2 fruit fly cellular contexts compared by ENCODE assay signal in the genomic region with DNA sequence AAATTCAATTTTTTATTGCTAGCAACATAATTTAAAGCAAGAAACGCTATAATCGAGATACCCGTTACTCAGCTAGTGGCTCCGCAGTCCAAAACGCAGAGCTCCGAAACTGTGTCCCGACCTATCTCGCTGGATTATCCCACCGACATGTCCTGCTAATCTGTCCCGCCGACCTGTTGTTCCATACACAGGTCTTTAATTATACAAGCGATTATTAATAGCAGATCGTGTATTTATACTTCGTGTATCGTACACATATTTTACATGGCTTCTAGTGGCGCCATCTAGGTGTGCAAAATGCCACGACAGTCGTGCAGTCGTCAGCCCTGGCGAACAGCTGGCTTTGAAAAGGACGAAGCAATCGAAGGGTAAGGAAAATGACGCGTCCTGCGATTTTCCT.
TF ChIP-seq lines count a peak whose summit lies in the region.

CG14321 (plus strand) TSS at position 338 of the 400 bp plus-strand sequence.

- peak; percentile 97 to 99 for TF ChIP-seq CTCF in S2 (optimal IDR thresholded peaks at IDR 0.05; lab: Kevin White, UChicago)
- peak; percentile 95 for TF ChIP-seq CTCF in whole organism, embryonic (GFP tag; optimal IDR thresholded peaks at IDR 0.05; lab: Kevin White, UChicago)

TF ChIP-seq in whole organism, embryonic, 481 proteins besides CTCF, POLR2A, EP300 and RAD21 (continues in another document):
- TF ChIP-seq H15 (GFP tag; IDR thresholded peaks at IDR 0.05; lab: Robert Waterston, UW) (no peak), nerfin-2 (GFP tag; IDR thresholded peaks at IDR 0.05; lab: Robert Waterston, UW; ENCODE audit: partially characterized antibody) (peak; percentile 76), gt (GFP tag; IDR thresholded peaks at IDR 0.05; lab: Robert Waterston, UW) (no peak), caup (GFP tag; optimal IDR thresholded peaks at IDR 0.05; lab: Kevin White, UChicago; ENCODE audit: severe bottlenecking) (no peak), toy (GFP tag; IDR thresholded peaks at IDR 0.05; lab: Robert Waterston, UW) (no peak), CG17328 (GFP tag; IDR thresholded peaks at IDR 0.05; lab: Robert Waterston, UW) (no peak), CG6765 (GFP tag; optimal IDR thresholded peaks at IDR 0.05; lab: Kevin White, UChicago) (no peak), E2f2 (GFP tag; IDR thresholded peaks at IDR 0.05; lab: Robert Waterston, UW) (no peak), Max (GFP tag; optimal IDR thresholded peaks at IDR 0.05; lab: Kevin White, UChicago) (no peak), Hr51 (GFP tag; optimal IDR thresholded peaks at IDR 0.05; lab: Kevin White, UChicago) (no peak), CG34422 (GFP tag; IDR thresholded peaks at IDR 0.05; lab: Robert Waterston, UW) (no peak; the same call in 2 of the 3 replicates), kah (GFP tag; optimal IDR thresholded peaks at IDR 0.05; lab: Kevin White, UChicago) (no peak), NC2β (GFP tag; optimal IDR thresholded peaks at IDR 0.05; lab: Kevin White, UChicago) (no peak), CG13424 (tag; optimal IDR thresholded peaks at IDR 0.05; lab: Kevin White, UChicago) (no peak), CG4854 (GFP tag; optimal IDR thresholded peaks at IDR 0.05; lab: Kevin White, UChicago) (no peak), tx (GFP tag; optimal IDR thresholded peaks at IDR 0.05; lab: Kevin White, UChicago) (no peak), Mrtf (GFP tag; IDR thresholded peaks at IDR 0.05; lab: Robert Waterston, UW) (no peak; the same call in 2 of the 3 replicates), en (GFP tag; optimal IDR thresholded peaks at IDR 0.05; lab: Kevin White, UChicago) (no peak), gem (tag; optimal IDR thresholded peaks at IDR 0.05; lab: Kevin White, UChicago) (no peak), CG3281 (GFP tag; optimal IDR thresholded peaks at IDR 0.05; lab: Kevin White, UChicago) (peak; percentile 5), CG10543 (GFP tag; optimal IDR thresholded peaks at IDR 0.05; lab: Kevin White, UChicago) (no peak), CG12104 (GFP tag; optimal IDR thresholded peaks at IDR 0.05; lab: Kevin White, UChicago) (no peak), her (GFP tag; optimal IDR thresholded peaks at IDR 0.05; lab: Kevin White, UChicago) (no peak), CG15073 (GFP tag; optimal IDR thresholded peaks at IDR 0.05; lab: Kevin White, UChicago) (no peak), ase (GFP tag; IDR thresholded peaks at IDR 0.05; lab: Robert Waterston, UW) (no peak), CG11696 (GFP tag; IDR thresholded peaks at IDR 0.05; lab: Robert Waterston, UW) (no peak), Taf1 (GFP tag; IDR thresholded peaks at IDR 0.05; lab: Robert Waterston, UW) (no peak), bcd (GFP tag; optimal IDR thresholded peaks at IDR 0.05; lab: Kevin White, UChicago) (no peak), CG17802 (tag; optimal IDR thresholded peaks at IDR 0.05; lab: Kevin White, UChicago) (no peak), nau (GFP tag; optimal IDR thresholded peaks at IDR 0.05; lab: Kevin White, UChicago) (no peak), fd64A (GFP tag; optimal IDR thresholded peaks at IDR 0.05; lab: Kevin White, UChicago) (no peak), CG4617 (GFP tag; optimal IDR thresholded peaks at IDR 0.05; lab: Kevin White, UChicago; ENCODE audit: borderline replicate concordance) (no peak), CG3163 (GFP tag; optimal IDR thresholded peaks at IDR 0.05; lab: Kevin White, UChicago) (no peak), CG2678 (tag; optimal IDR thresholded peaks at IDR 0.05; lab: Kevin White, UChicago) (no peak), odd (GFP tag; optimal IDR thresholded peaks at IDR 0.05; lab: Kevin White, UChicago) (no peak), dpn (GFP tag; optimal IDR thresholded peaks at IDR 0.05; lab: Kevin White, UChicago) (no peak), CG7786 (GFP tag; optimal IDR thresholded peaks at IDR 0.05; lab: Kevin White, UChicago) (no peak), CG34224 (GFP tag; IDR thresholded peaks at IDR 0.05; lab: Robert Waterston, UW; ENCODE audit: partially characterized antibody) (peak; percentile 18; the same call in 1 of the 3 replicates), CG13624 (GFP tag; optimal IDR thresholded peaks at IDR 0.05; lab: Kevin White, UChicago) (no peak), tin (GFP tag; optimal IDR thresholded peaks at IDR 0.05; lab: Kevin White, UChicago) (peak; percentile 3), Ravus (GFP tag; IDR thresholded peaks at IDR 0.05; lab: Robert Waterston, UW) (no peak), Ets97D (GFP tag; optimal IDR thresholded peaks at IDR 0.05; lab: Kevin White, UChicago) (peak; percentile 47), Elba2 (GFP tag; optimal IDR thresholded peaks at IDR 0.05; lab: Kevin White, UChicago) (no peak), Sry-δ (GFP tag; optimal IDR thresholded peaks at IDR 0.05; lab: Kevin White, UChicago) (no peak), Dad (GFP tag; optimal IDR thresholded peaks at IDR 0.05; lab: Kevin White, UChicago) (no peak), CG31224 (GFP tag; IDR thresholded peaks at IDR 0.05; lab: Robert Waterston, UW) (no peak), twi (tag; optimal IDR thresholded peaks at IDR 0.05; lab: Kevin White, UChicago) (no peak), bbx (GFP tag; IDR thresholded peaks at IDR 0.05; lab: Robert Waterston, UW; ENCODE audit: partially characterized antibody) (peak; percentile 65; the same call in 1 of the 2 replicates), NC2α (GFP tag; optimal IDR thresholded peaks at IDR 0.05; lab: Kevin White, UChicago) (no peak), luna (GFP tag; optimal IDR thresholded peaks at IDR 0.05; lab: Kevin White, UChicago) (no peak), HHEX (GFP tag; optimal IDR thresholded peaks at IDR 0.05; lab: Kevin White, UChicago) (no peak), CG18262 (tag; optimal IDR thresholded peaks at IDR 0.05; lab: Kevin White, UChicago) (no peak), tll (GFP tag; optimal IDR thresholded peaks at IDR 0.05; lab: Kevin White, UChicago) (no peak), CG7963 (GFP tag; IDR thresholded peaks at IDR 0.05; lab: Robert Waterston, UW; ENCODE audit: partially characterized antibody) (0 out of 3 replicates have a peak, but pooled peaks have one; percentile 16), CG8388 (GFP tag; optimal IDR thresholded peaks at IDR 0.05; lab: Kevin White, UChicago) (no peak), CG10274 (GFP tag; optimal IDR thresholded peaks at IDR 0.05; lab: Kevin White, UChicago) (no peak), seq (GFP tag; IDR thresholded peaks at IDR 0.05; lab: Robert Waterston, UW) (no peak), Rx (GFP tag; IDR thresholded peaks at IDR 0.05; lab: Robert Waterston, UW) (no peak), chn (GFP tag; optimal IDR thresholded peaks at IDR 0.05; lab: Kevin White, UChicago) (no peak), crol (GFP tag; IDR thresholded peaks at IDR 0.05; lab: Robert Waterston, UW) (no peak), croc (GFP tag; conservative IDR thresholded peaks at IDR 0.05; lab: Robert Waterston, UW) (no peak), dm (GFP tag; optimal IDR thresholded peaks at IDR 0.05; lab: Kevin White, UChicago) (no peak), B-H1 (GFP tag; IDR thresholded peaks at IDR 0.05; lab: Robert Waterston, UW) (no peak), CG13775 (GFP tag; optimal IDR thresholded peaks at IDR 0.05; lab: Kevin White, UChicago) (no peak), C15 (GFP tag; IDR thresholded peaks at IDR 0.05; lab: Robert Waterston, UW) (no peak), otp (GFP tag; IDR thresholded peaks at IDR 0.05; lab: Robert Waterston, UW) (no peak), CG30431 (GFP tag; optimal IDR thresholded peaks at IDR 0.05; lab: Kevin White, UChicago) (no peak), Atf3 (GFP tag; optimal IDR thresholded peaks at IDR 0.05; lab: Kevin White, UChicago) (no peak), jigr1 (GFP tag; IDR thresholded peaks at IDR 0.05; lab: Robert Waterston, UW) (no peak), CG18599 (GFP tag; optimal IDR thresholded peaks at IDR 0.05; lab: Kevin White, UChicago) (no peak), tna (GFP tag; IDR thresholded peaks at IDR 0.05; lab: Robert Waterston, UW; ENCODE audit: partially characterized antibody) (peak; percentile 76), Jarid2 (GFP tag; optimal IDR thresholded peaks at IDR 0.05; lab: Kevin White, UChicago) (no peak), CG10321 (GFP tag; IDR thresholded peaks at IDR 0.05; lab: Robert Waterston, UW) (no peak), CG3995 (GFP tag; optimal IDR thresholded peaks at IDR 0.05; lab: Kevin White, UChicago) (no peak), Awh (GFP tag; IDR thresholded peaks at IDR 0.05; lab: Robert Waterston, UW) (no peak), CG5180 (GFP tag; optimal IDR thresholded peaks at IDR 0.05; lab: Kevin White, UChicago) (no peak), amos (GFP tag; IDR thresholded peaks at IDR 0.05; lab: Robert Waterston, UW; ENCODE audit: partially characterized antibody) (peak; percentile 74), Hsf (GFP tag; optimal IDR thresholded peaks at IDR 0.05; lab: Kevin White, UChicago) (no peak), NFAT (GFP tag; IDR thresholded peaks at IDR 0.05; lab: Robert Waterston, UW) (no peak), Six4 (GFP tag; optimal IDR thresholded peaks at IDR 0.05; lab: Kevin White, UChicago) (no peak), CG16813 (GFP tag; IDR thresholded peaks at IDR 0.05; lab: Robert Waterston, UW; ENCODE audit: partially characterized antibody) (peak; percentile 64), CHES-1-like (GFP tag; optimal IDR thresholded peaks at IDR 0.05; lab: Kevin White, UChicago) (no peak), Dref (GFP tag; IDR thresholded peaks at IDR 0.05; lab: Robert Waterston, UW) (no peak), slou (GFP tag; optimal IDR thresholded peaks at IDR 0.05; lab: Kevin White, UChicago) (no peak), CG6689 (GFP tag; IDR thresholded peaks at IDR 0.05; lab: Robert Waterston, UW) (no peak), CG10147 (GFP tag; optimal IDR thresholded peaks at IDR 0.05; lab: Kevin White, UChicago) (no peak), dysf (GFP tag; IDR thresholded peaks at IDR 0.05; lab: Robert Waterston, UW) (no peak), CG11247 (GFP tag; IDR thresholded peaks at IDR 0.05; lab: Robert Waterston, UW) (no peak)
